Worm (Caenorhabditis elegans) whole organism, early embryonic: Measurements from ENCODE around the gene srx-96.

ENCODE experiments used
- ama-1 ChIP-seq: fragments of 150-350 bp; optimal IDR thresholded peaks from 2 replicates; lab custom pipeline; 2014
- ceh-13 ChIP-seq: fragments of 200-800 bp; sonication (Bioruptor generic); optimal IDR thresholded peaks from 2 replicates; lab custom pipeline; 2018; ENCODE audit warnings: mild to moderate bottlenecking, missing genetic modification characterization, missing compliant biosample characterization
- ceh-36 ChIP-seq: sonication (generic microtip); optimal IDR thresholded peaks from 2 replicates; lab custom pipeline; 2016; ENCODE audit warnings: missing genetic modification characterization, inconsistent platforms, missing compliant biosample characterization
- tra-4 ChIP-seq: sonication (generic microtip); optimal IDR thresholded peaks from 2 replicates; lab custom pipeline; 2017; ENCODE audit warnings: missing genetic modification characterization, missing compliant biosample characterization

- TF ChIP-seq ceh-36 (no peak), ama-1 (lab: Kevin White, UChicago) (no peak), ceh-13 (GFP tag; lab: Kevin White, UChicago) (no peak), tra-4 (tag; lab: Kevin White, UChicago) (no peak)
Measured at ce11 chrV:13707295-13707694, 3.9 kb upstream of the srx-96 start, which contains the start of gene hlh-34.
